Fruit fly (Drosophila melanogaster) whole organism, pupa: ENCODE measurements around the gene CG3062.

Experiments used
- CG14655 ChIP-seq: fragments of 200-800 bp; sonication (Bioruptor generic); optimal IDR thresholded peaks from 3 replicates; lab custom pipeline; 2017; ENCODE audit warnings: mild to moderate bottlenecking, missing biosample characterization, missing genetic modification reagents, missing genetic modification characterization
- CG15710 ChIP-seq: fragments of 200-800 bp; sonication (Bioruptor generic); optimal IDR thresholded peaks from 2 replicates; lab custom pipeline; 2018; ENCODE audit warnings: missing biosample characterization, mild to moderate bottlenecking, missing genetic modification characterization, moderate library complexity
- CG34367 ChIP-seq: fragments of 200-800 bp; sonication (Bioruptor generic); optimal IDR thresholded peaks from 2 replicates; lab custom pipeline; 2018; ENCODE audit warnings: missing biosample characterization, mild to moderate bottlenecking, missing genetic modification characterization
- rn ChIP-seq: fragments of 200-800 bp; sonication (Bioruptor generic); IDR thresholded peaks from 2 replicates; pipeline ENCODE4 v1.3.6; 2022; ENCODE audit warnings: missing biosample characterization, missing genetic modification characterization

DNA sequence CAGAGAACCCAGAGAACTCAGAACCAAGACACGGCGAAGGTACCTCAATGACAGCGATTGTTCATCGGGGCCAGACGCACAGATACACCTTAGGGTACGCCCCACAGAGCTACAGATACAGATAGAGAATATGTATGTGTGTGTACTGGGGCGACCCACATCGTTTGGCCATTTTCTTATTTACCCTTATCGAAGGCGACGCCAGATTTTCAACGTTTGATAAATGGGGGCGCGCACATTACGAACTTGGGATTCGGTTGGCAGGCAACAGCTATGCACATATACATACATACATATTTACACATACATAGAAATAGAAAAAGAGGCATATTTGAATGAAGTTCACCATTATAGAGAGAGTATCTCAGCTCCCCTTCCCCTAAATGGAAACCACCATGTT lies 38.2 kb downstream of the CG3062 start:
- TF ChIP-seq rn (GFP tag; lab: Robert Waterston, UW) (no peak), CG34367 (tag; lab: Kevin White, UChicago) (no peak), CG14655 (no peak), CG15710 (no peak)
